Worm (Caenorhabditis elegans): Measurements from ENCODE around the gene T19D12.6.

DNA sequence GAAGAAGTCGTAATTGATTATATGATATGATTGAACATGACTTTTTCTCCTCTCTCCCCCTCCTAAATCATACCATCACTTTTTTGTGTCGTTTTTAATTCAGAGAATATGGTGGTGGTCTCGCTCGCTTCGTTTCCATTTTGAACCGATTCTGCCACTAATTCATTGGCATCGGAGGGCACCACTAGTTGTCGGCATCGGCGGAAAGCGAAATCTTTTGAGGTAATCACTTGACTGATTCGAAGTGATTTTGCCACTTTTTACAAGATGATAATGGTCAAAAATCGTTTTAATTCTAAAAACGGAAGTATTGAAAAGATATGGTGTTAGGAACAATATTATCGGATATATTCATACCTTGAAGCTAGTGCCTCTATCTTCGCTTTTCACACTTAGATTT, 26.1 kb downstream of the T19D12.6 start, which contains the start of gene klf-3:
- TF ChIP-seq bed-3 (GFP tag; optimal IDR thresholded peaks at IDR 0.05) (no peak), ces-1 (GFP tag; optimal IDR thresholded peaks at IDR 0.05) (no peak), nhr-237 (tag; optimal IDR thresholded peaks at IDR 0.05) (no peak), elt-3 (tag; optimal IDR thresholded peaks at IDR 0.05) (no peak), ztf-11 (tag; optimal IDR thresholded peaks at IDR 0.05) (no peak), zip-8 (tag; optimal IDR thresholded peaks at IDR 0.05) (no peak), blmp-1 (tag; optimal IDR thresholded peaks at IDR 0.05) (no peak), lsy-2 (tag; optimal IDR thresholded peaks at IDR 0.05) (no peak), pha-4 (tag; optimal IDR thresholded peaks at IDR 0.05) (no peak), unc-39 (tag; optimal IDR thresholded peaks at IDR 0.05) (no peak), cnd-1 (tag; optimal IDR thresholded peaks at IDR 0.05) (no peak), tbx-8 (GFP tag; optimal IDR thresholded peaks at IDR 0.05) (no peak), nhr-12 (tag; optimal IDR thresholded peaks at IDR 0.05) (no peak), unc-62 (GFP tag; optimal IDR thresholded peaks at IDR 0.05) (no peak)

All from whole organism, mixed stage, embryonic.